Worm (Caenorhabditis elegans) whole organism, late embryonic: ENCODE data around the gene uso-1.

Source experiments
- C08G9.2 ChIP-seq: sonication (generic microtip); optimal IDR thresholded peaks from 2 replicates; lab custom pipeline; 2016; ENCODE audit warnings: mild to moderate bottlenecking, missing genetic modification characterization, moderate library complexity, missing compliant biosample characterization
- F13H6.1 ChIP-seq: sonication (generic microtip); optimal IDR thresholded peaks from 2 replicates; lab custom pipeline; 2016; ENCODE audit warnings: missing genetic modification characterization, missing compliant biosample characterization
- K09A11.1 ChIP-seq: sonication (generic microtip); optimal IDR thresholded peaks from 2 replicates; lab custom pipeline; 2017; ENCODE audit warnings: antibody characterized with exemption, mild to moderate bottlenecking, missing genetic modification characterization, missing compliant biosample characterization; ENCODE audit not compliant: insufficient read depth
- T23F11.4 ChIP-seq: fragments of 200-800 bp; sonication (Bioruptor generic); optimal IDR thresholded peaks from 2 replicates; lab custom pipeline; 2018; ENCODE audit warnings: mild to moderate bottlenecking, missing genetic modification characterization, missing compliant biosample characterization
- Y22D7AL.16 ChIP-seq: sonication (generic microtip); optimal IDR thresholded peaks from 2 replicates; lab custom pipeline; 2016; ENCODE audit warnings: missing genetic modification characterization, missing compliant biosample characterization
- ahr-1 ChIP-seq: sonication (generic microtip); optimal IDR thresholded peaks from 2 replicates; lab custom pipeline; 2016; ENCODE audit warnings: missing genetic modification characterization, missing compliant biosample characterization
- ama-1 ChIP-seq: fragments of 150-350 bp; optimal IDR thresholded peaks from 2 replicates; lab custom pipeline; 2014
- ceh-14 ChIP-seq: sonication (generic microtip); optimal IDR thresholded peaks from 2 replicates; lab custom pipeline; 2016; ENCODE audit warnings: missing genotype, missing genetic modification characterization, missing compliant biosample characterization
- ceh-19 ChIP-seq: fragments of 200-800 bp; sonication (Bioruptor generic); optimal IDR thresholded peaks from 2 replicates; lab custom pipeline; 2018; ENCODE audit warnings: mild to moderate bottlenecking, missing genetic modification characterization, missing compliant biosample characterization
- ceh-2 ChIP-seq: sonication (generic microtip); optimal IDR thresholded peaks from 2 replicates; lab custom pipeline; 2016; ENCODE audit warnings: missing genotype, missing genetic modification characterization, missing compliant biosample characterization
- ceh-22 ChIP-seq: sonication (generic microtip); optimal IDR thresholded peaks from 2 replicates; lab custom pipeline; 2017; ENCODE audit warnings: missing biosample characterization, missing genetic modification characterization
- ceh-24 ChIP-seq: sonication (generic microtip); optimal IDR thresholded peaks from 2 replicates; lab custom pipeline; 2016; ENCODE audit warnings: mild to moderate bottlenecking, missing genetic modification characterization, missing compliant biosample characterization
- ceh-30 ChIP-seq: fragments of 150-350 bp; optimal IDR thresholded peaks from 2 replicates; lab custom pipeline; 2014; ENCODE audit warnings: missing biosample characterization, missing genetic modification characterization
- ceh-31 ChIP-seq: sonication (generic microtip); optimal IDR thresholded peaks from 2 replicates; lab custom pipeline; 2016; ENCODE audit warnings: missing genetic modification characterization, missing compliant biosample characterization
- ceh-34 ChIP-seq: sonication (generic microtip); optimal IDR thresholded peaks from 2 replicates; lab custom pipeline; 2016; ENCODE audit warnings: mild to moderate bottlenecking, missing genetic modification characterization, missing compliant biosample characterization
- ceh-45 ChIP-seq: fragments of 200-800 bp; sonication (Bioruptor generic); IDR thresholded peaks from 2 replicates; pipeline ENCODE4 v1.3.6; 2022; ENCODE audit warnings: missing genetic modification reagents, missing genetic modification characterization, missing compliant biosample characterization
- ceh-48 ChIP-seq: sonication (generic microtip); optimal IDR thresholded peaks from 2 replicates; lab custom pipeline; 2016; ENCODE audit warnings: missing genetic modification characterization, inconsistent platforms, missing compliant biosample characterization
- dmd-4 ChIP-seq: sonication (generic microtip); optimal IDR thresholded peaks from 2 replicates; lab custom pipeline; 2016; ENCODE audit warnings: borderline replicate concordance, missing genetic modification characterization, missing compliant biosample characterization
- dve-1 ChIP-seq: sonication (generic microtip); optimal IDR thresholded peaks from 2 replicates; lab custom pipeline; 2017; ENCODE audit warnings: antibody characterized with exemption, mild to moderate bottlenecking, missing genetic modification characterization, missing compliant biosample characterization
- fax-1 ChIP-seq: sonication (generic microtip); optimal IDR thresholded peaks from 2 replicates; lab custom pipeline; 2016; ENCODE audit warnings: missing genotype, missing genetic modification characterization, missing compliant biosample characterization
- fkh-10 ChIP-seq: fragments of 150-350 bp; optimal IDR thresholded peaks from 2 replicates; lab custom pipeline; 2014; ENCODE audit warnings: missing biosample characterization, missing genetic modification reagents, missing genetic modification characterization
- gmeb-2 ChIP-seq: sonication (generic microtip); optimal IDR thresholded peaks from 2 replicates; lab custom pipeline; 2016; ENCODE audit warnings: missing genetic modification characterization, inconsistent platforms, missing compliant biosample characterization
- hlh-13 ChIP-seq: fragments of 200-800 bp; sonication (Bioruptor generic); optimal IDR thresholded peaks from 2 replicates; lab custom pipeline; 2018; ENCODE audit warnings: mild to moderate bottlenecking, missing genetic modification characterization, missing compliant biosample characterization
- hlh-6 ChIP-seq: sonication (generic microtip); optimal IDR thresholded peaks from 2 replicates; lab custom pipeline; 2016; ENCODE audit warnings: missing genotype, missing genetic modification characterization, missing compliant biosample characterization
- mec-3 ChIP-seq: sonication (generic microtip); optimal IDR thresholded peaks from 2 replicates; lab custom pipeline; 2016; ENCODE audit warnings: borderline replicate concordance, missing genetic modification characterization, missing compliant biosample characterization
- nfya-1 ChIP-seq: sonication (generic microtip); optimal IDR thresholded peaks from 2 replicates; lab custom pipeline; 2017; ENCODE audit warnings: missing genetic modification characterization, mild to moderate bottlenecking, missing compliant biosample characterization, antibody characterized with exemption, moderate library complexity
- nhr-232 ChIP-seq: sonication (generic microtip); optimal IDR thresholded peaks from 2 replicates; lab custom pipeline; 2016; ENCODE audit warnings: missing genetic modification characterization, missing compliant biosample characterization
- npax-4 ChIP-seq: sonication (generic microtip); optimal IDR thresholded peaks from 2 replicates; lab custom pipeline; 2016; ENCODE audit warnings: missing genetic modification characterization, missing compliant biosample characterization
- pat-9 ChIP-seq: fragments of 200-800 bp; sonication (Bioruptor generic); optimal IDR thresholded peaks from 2 replicates; lab custom pipeline; 2018; ENCODE audit warnings: mild to moderate bottlenecking, missing genetic modification characterization, moderate library complexity, missing compliant biosample characterization
- pha-2 ChIP-seq: sonication (generic microtip); optimal IDR thresholded peaks from 2 replicates; lab custom pipeline; 2017; ENCODE audit warnings: mild to moderate bottlenecking, missing genetic modification characterization, missing compliant biosample characterization
- pha-4 ChIP-seq: fragments of 150-350 bp; optimal IDR thresholded peaks from 2 replicates; lab custom pipeline; 2018; ENCODE audit warnings: missing biosample characterization, missing genetic modification reagents, missing genetic modification characterization
- pros-1 ChIP-seq: fragments of 150-350 bp; optimal IDR thresholded peaks from 2 replicates; lab custom pipeline; 2014; ENCODE audit warnings: missing biosample characterization, missing genetic modification reagents, missing genetic modification characterization
- sox-2 ChIP-seq: fragments of 200-800 bp; sonication (Bioruptor generic); IDR thresholded peaks from 2 replicates; pipeline ENCODE4 v1.3.6; 2022; ENCODE audit warnings: missing genetic modification reagents, missing genetic modification characterization, missing compliant biosample characterization
- tbx-2 ChIP-seq: sonication (generic microtip); optimal IDR thresholded peaks from 2 replicates; lab custom pipeline; 2016; ENCODE audit warnings: missing genetic modification characterization, missing compliant biosample characterization
- tbx-7 ChIP-seq: sonication (generic microtip); optimal IDR thresholded peaks from 2 replicates; lab custom pipeline; 2016; ENCODE audit warnings: missing genotype, missing genetic modification characterization, missing compliant biosample characterization
- ttx-3 ChIP-seq: sonication (generic microtip); optimal IDR thresholded peaks from 2 replicates; lab custom pipeline; 2016; ENCODE audit warnings: missing genetic modification reagents, missing genetic modification characterization, missing compliant biosample characterization
- unc-42 ChIP-seq: sonication (generic microtip); optimal IDR thresholded peaks from 2 replicates; lab custom pipeline; 2016; ENCODE audit warnings: missing genotype, missing genetic modification characterization, missing compliant biosample characterization
- unc-55 ChIP-seq: sonication (generic microtip); optimal IDR thresholded peaks from 2 replicates; lab custom pipeline; 2017; ENCODE audit warnings: missing biosample characterization, missing genetic modification reagents, missing genetic modification characterization
- zip-5 ChIP-seq: sonication (generic microtip); optimal IDR thresholded peaks from 2 replicates; lab custom pipeline; 2016; ENCODE audit warnings: missing genetic modification characterization, missing compliant biosample characterization

uso-1 gene

ce11 chrIV:13487019-13487418 lies 32.4 kb upstream of the uso-1 start (continued):
- TF ChIP-seq ceh-31 (tag; lab: Kevin White, UChicago) (peak; percentile 88), ceh-45 (no peak), ceh-19 (GFP tag; lab: Kevin White, UChicago) (no peak), nfya-1 (tag; lab: Kevin White, UChicago) (no peak), fax-1 (tag; lab: Kevin White, UChicago) (peak; percentile 90)

ce11 chrIV:13483596-13483995 lies 29.0 kb upstream of the uso-1 start:
- no peak for TF ChIP-seq unc-42
- no peak for TF ChIP-seq Y22D7AL.16 (tag; lab: Kevin White, UChicago)
- no peak for TF ChIP-seq gmeb-2 (tag; lab: Kevin White, UChicago)
- no peak for TF ChIP-seq ceh-24 (tag; lab: Kevin White, UChicago)
- TF ChIP-seq fax-1 (tag; lab: Kevin White, UChicago), result no peak
- TF ChIP-seq nfya-1 (tag; lab: Kevin White, UChicago), result no peak
- no peak for TF ChIP-seq fkh-10
- TF ChIP-seq mec-3 (tag; lab: Kevin White, UChicago), result no peak
- TF ChIP-seq dve-1 (tag; lab: Kevin White, UChicago), result no peak
- TF ChIP-seq nhr-232 (tag; lab: Kevin White, UChicago), result no peak
- no peak for TF ChIP-seq pros-1 (tag; lab: Kevin White, UChicago)
- no peak for TF ChIP-seq C08G9.2 (tag; lab: Kevin White, UChicago)
- TF ChIP-seq ceh-2, result no peak
- no peak for TF ChIP-seq dmd-4
- TF ChIP-seq npax-4 (tag; lab: Kevin White, UChicago), result no peak
- no peak for TF ChIP-seq ceh-34

ce11 chrIV:13482469-13482868 lies 27.9 kb upstream of the uso-1 start, which contains the start of gene Y38H8A.1:
Gene Y38H8A.1, plus strand, starts transcription at chrIV:13482769.
- TF ChIP-seq nfya-1 (tag; lab: Kevin White, UChicago), result no peak
- no peak for TF ChIP-seq unc-55
- TF ChIP-seq dmd-4, result no peak
- TF ChIP-seq T23F11.4 (GFP tag; lab: Kevin White, UChicago), result no peak
- no peak for TF ChIP-seq F13H6.1 (tag; lab: Kevin White, UChicago)
- no peak for TF ChIP-seq C08G9.2 (tag; lab: Kevin White, UChicago)
- no peak for TF ChIP-seq ceh-22 (tag; lab: Kevin White, UChicago)
- TF ChIP-seq zip-5 (tag; lab: Kevin White, UChicago), result no peak
- TF ChIP-seq mec-3 (tag; lab: Kevin White, UChicago), result no peak
- no peak for TF ChIP-seq hlh-13 (GFP tag; lab: Kevin White, UChicago)
- no peak for TF ChIP-seq ttx-3 (tag; lab: Kevin White, UChicago)
- no peak for TF ChIP-seq ceh-34
- TF ChIP-seq tbx-7 (tag; lab: Kevin White, UChicago), result no peak
- TF ChIP-seq ceh-30 (tag; lab: Kevin White, UChicago), result no peak
- no peak for TF ChIP-seq tbx-2 (tag; lab: Kevin White, UChicago)
- TF ChIP-seq unc-42, result no peak
- TF ChIP-seq hlh-6 (tag; lab: Kevin White, UChicago), result no peak
- TF ChIP-seq K09A11.1 (tag; lab: Kevin White, UChicago), result no peak

ce11 chrIV:13474132-13474531 lies 19.5 kb upstream of the uso-1 start, which contains the start of gene Y38H8A.2:
Gene Y38H8A.2, plus strand, starts transcription at chrIV:13474432.
- TF ChIP-seq hlh-6 (tag; lab: Kevin White, UChicago) (no peak), ceh-14 (tag; lab: Kevin White, UChicago) (no peak), sox-2 (GFP tag; lab: Robert Waterston, UW) (no peak), pha-2 (tag; lab: Kevin White, UChicago) (no peak), F13H6.1 (tag; lab: Kevin White, UChicago) (no peak), ceh-30 (tag; lab: Kevin White, UChicago) (no peak), pha-4 (no peak), tbx-7 (tag; lab: Kevin White, UChicago) (no peak), ceh-31 (tag; lab: Kevin White, UChicago) (no peak), ceh-48 (no peak), unc-42 (no peak), ama-1 (no peak), ceh-19 (GFP tag; lab: Kevin White, UChicago) (no peak), unc-55 (no peak), tbx-2 (tag; lab: Kevin White, UChicago) (no peak), fax-1 (tag; lab: Kevin White, UChicago) (no peak), ahr-1 (no peak), pat-9 (tag; lab: Kevin White, UChicago) (no peak)
